Worm (Caenorhabditis elegans) whole organism, late embryonic: Measurements from ENCODE around the gene F32D8.7.

ENCODE experiments used
- C38D4.7 ChIP-seq: fragments of 200-800 bp; sonication (Bioruptor generic); optimal IDR thresholded peaks from 2 replicates; lab custom pipeline; 2018; ENCODE audit warnings: mild to moderate bottlenecking, missing genetic modification characterization, moderate library complexity, missing compliant biosample characterization
- ama-1 ChIP-seq: fragments of 150-350 bp; optimal IDR thresholded peaks from 2 replicates; lab custom pipeline; 2014
- ceh-31 ChIP-seq: sonication (generic microtip); optimal IDR thresholded peaks from 2 replicates; lab custom pipeline; 2016; ENCODE audit warnings: missing genetic modification characterization, missing compliant biosample characterization
- ceh-34 ChIP-seq: sonication (generic microtip); optimal IDR thresholded peaks from 2 replicates; lab custom pipeline; 2016; ENCODE audit warnings: mild to moderate bottlenecking, missing genetic modification characterization, missing compliant biosample characterization
- ets-4 ChIP-seq: sonication (generic microtip); optimal IDR thresholded peaks from 2 replicates; lab custom pipeline; 2016; ENCODE audit warnings: missing genetic modification characterization, missing compliant biosample characterization
- hlh-15 ChIP-seq: sonication (generic microtip); optimal IDR thresholded peaks from 2 replicates; lab custom pipeline; 2016; ENCODE audit warnings: missing genetic modification characterization, missing compliant biosample characterization
- pha-4 ChIP-seq: fragments of 150-350 bp; optimal IDR thresholded peaks from 2 replicates; lab custom pipeline; 2018; ENCODE audit warnings: missing biosample characterization, missing genetic modification reagents, missing genetic modification characterization
- unc-42 ChIP-seq: sonication (generic microtip); optimal IDR thresholded peaks from 2 replicates; lab custom pipeline; 2016; ENCODE audit warnings: missing genotype, missing genetic modification characterization, missing compliant biosample characterization

ce11 chrV:10855363-10855762 is 42.9 kb upstream of the F32D8.7 start:
- no peak for TF ChIP-seq C38D4.7
- no peak for TF ChIP-seq hlh-15
- TF ChIP-seq ets-4 (tag; lab: Kevin White, UChicago): no peak
- TF ChIP-seq pha-4 (tag; lab: Kevin White, UChicago): no peak
- TF ChIP-seq ama-1 (lab: Kevin White, UChicago): no peak
- TF ChIP-seq ceh-31: no peak
- TF ChIP-seq unc-42: no peak
- no peak for TF ChIP-seq ceh-34
